Worm (Caenorhabditis elegans) whole organism, L4 larva: ENCODE data around the gene srh-146.
A peak's percentile ranks its signal among the peaks of the same experiment; 100 is the strongest.

Source experiments
- F44E2.7 ChIP-seq: fragments of 200-800 bp; sonication (Bioruptor generic); IDR thresholded peaks from 2 replicates; pipeline ENCODE4 v2.1.2; 2022; ENCODE audit warnings: missing genetic modification characterization, missing compliant biosample characterization
- F49E8.2 ChIP-seq: sonication (generic microtip); optimal IDR thresholded peaks from 2 replicates; lab custom pipeline; 2016; ENCODE audit warnings: missing compliant biosample characterization, mild to moderate bottlenecking, missing genetic modification characterization, borderline replicate concordance
- Y75B8A.6 ChIP-seq: fragments of 200-800 bp; sonication (Bioruptor generic); IDR thresholded peaks from 2 replicates; pipeline ENCODE4 v1.3.6; 2022; ENCODE audit warnings: missing genetic modification reagents, missing genetic modification characterization, missing compliant biosample characterization
- ZK546.5 ChIP-seq, 2 experiments: sonication (generic microtip); optimal IDR thresholded peaks; 2 replicates each; lab custom pipeline; 2017; ENCODE audit warnings: missing biosample characterization in 2 of 2, missing genetic modification characterization in 2 of 2
- aha-1 ChIP-seq: fragments of 150-350 bp; peaks from one replicate; lab custom pipeline; 2014; ENCODE audit warnings: missing biosample characterization, missing genetic modification characterization
- ces-1 ChIP-seq: fragments of 150-350 bp; sonication (generic microtip); optimal IDR thresholded peaks from 4 replicates; lab custom pipeline; 2014; ENCODE audit warnings: missing biosample characterization, missing genetic modification reagents, missing genetic modification characterization
- ctbp-1 ChIP-seq: fragments of 200-800 bp; sonication (Bioruptor generic); IDR thresholded peaks from 2 replicates; pipeline ENCODE4 v1.3.6; 2022; ENCODE audit warnings: missing genetic modification reagents, missing genetic modification characterization, missing compliant biosample characterization
- daf-16 ChIP-seq, 3 experiments: sonication (generic microtip); optimal IDR thresholded peaks; 2 replicates each; lab custom pipeline; 2016 to 2017; ENCODE audit warnings: missing genetic modification characterization in 3 of 3, missing genetic modification reagents in 3 of 3, mild to moderate bottlenecking in 2 of 3, missing compliant biosample characterization in 2 of 3, missing biosample characterization in 1 of 3, moderate library complexity in 1 of 3
- dmd-6 ChIP-seq: fragments of 200-800 bp; sonication (Bioruptor generic); IDR thresholded peaks from 2 replicates; pipeline ENCODE4 v1.3.6; 2022; ENCODE audit warnings: missing genetic modification reagents, missing genetic modification characterization, missing compliant biosample characterization
- dmd-8 ChIP-seq: fragments of 200-800 bp; sonication (Bioruptor generic); IDR thresholded peaks from 2 replicates; pipeline ENCODE4 v1.3.6; 2022; ENCODE audit warnings: missing genetic modification characterization, missing compliant biosample characterization
- dve-1 ChIP-seq: sonication (generic microtip); optimal IDR thresholded peaks from 2 replicates; lab custom pipeline; 2017; ENCODE audit warnings: antibody characterized with exemption, mild to moderate bottlenecking, missing genetic modification characterization, missing compliant biosample characterization; ENCODE audit not compliant: insufficient read depth
- egl-27 ChIP-seq: sonication (generic microtip); optimal IDR thresholded peaks from 3 replicates; lab custom pipeline; 2017; ENCODE audit warnings: missing biosample characterization, missing genetic modification reagents, missing genetic modification characterization
- fos-1 ChIP-seq: fragments of 150-350 bp; optimal IDR thresholded peaks from 2 replicates; lab custom pipeline; 2014; ENCODE audit warnings: missing biosample characterization, missing genetic modification characterization
- hlh-11 ChIP-seq: fragments of 200-800 bp; sonication (Bioruptor generic); optimal IDR thresholded peaks from 2 replicates; lab custom pipeline; 2018; ENCODE audit warnings: mild to moderate bottlenecking, missing genetic modification characterization, missing compliant biosample characterization
- lin-13 ChIP-seq: fragments of 150-350 bp; optimal IDR thresholded peaks from 2 replicates; lab custom pipeline; 2014; ENCODE audit warnings: missing biosample characterization, missing genetic modification reagents, missing genetic modification characterization
- madf-5 ChIP-seq, 2 experiments: fragments of 200-800 bp; sonication (Bioruptor generic); IDR thresholded peaks; 2 replicates each; pipeline ENCODE4 v1.3.6; 2022; ENCODE audit warnings: missing compliant biosample characterization in 2 of 2, missing genetic modification characterization in 2 of 2
- mxl-3 ChIP-seq: fragments of 200-800 bp; sonication (Bioruptor generic); optimal IDR thresholded peaks from 2 replicates; lab custom pipeline; 2018; ENCODE audit warnings: mild to moderate bottlenecking, missing genetic modification characterization, missing compliant biosample characterization
- nhr-10 ChIP-seq: fragments of 150-350 bp; optimal IDR thresholded peaks from 2 replicates; lab custom pipeline; 2014; ENCODE audit warnings: missing biosample characterization, missing genetic modification characterization
- nhr-111 ChIP-seq: fragments of 200-800 bp; sonication (Bioruptor generic); optimal IDR thresholded peaks from 2 replicates; lab custom pipeline; 2018; ENCODE audit warnings: mild to moderate bottlenecking, missing genetic modification characterization, missing compliant biosample characterization
- nhr-28 ChIP-seq: fragments of 150-350 bp; optimal IDR thresholded peaks from 2 replicates; lab custom pipeline; 2014; ENCODE audit warnings: missing biosample characterization, missing genetic modification characterization
- nhr-76 ChIP-seq: fragments of 150-350 bp; optimal IDR thresholded peaks from 2 replicates; lab custom pipeline; 2014; ENCODE audit warnings: missing biosample characterization, missing genetic modification characterization
- nhr-77 ChIP-seq: fragments of 150-350 bp; optimal IDR thresholded peaks from 2 replicates; lab custom pipeline; 2014; ENCODE audit warnings: missing biosample characterization, missing genetic modification characterization
- php-3 ChIP-seq: fragments of 200-800 bp; sonication (Bioruptor generic); IDR thresholded peaks from 2 replicates; pipeline ENCODE4 v1.3.6; 2022; ENCODE audit warnings: missing genetic modification reagents, missing genetic modification characterization, missing compliant biosample characterization
- pqm-1 ChIP-seq: sonication (generic microtip); optimal IDR thresholded peaks from 2 replicates; lab custom pipeline; 2017; ENCODE audit warnings: missing biosample characterization, missing genetic modification characterization
- saeg-2 ChIP-seq: fragments of 200-800 bp; sonication (Bioruptor generic); IDR thresholded peaks from 2 replicates; pipeline ENCODE4 v1.3.6; 2022; ENCODE audit warnings: missing genetic modification reagents, missing genetic modification characterization, missing compliant biosample characterization
- sdz-12 ChIP-seq: fragments of 200-800 bp; sonication (Bioruptor generic); optimal IDR thresholded peaks from 2 replicates; lab custom pipeline; 2018; ENCODE audit warnings: mild to moderate bottlenecking, missing genetic modification characterization, missing compliant biosample characterization
- skn-1 ChIP-seq: fragments of 150-350 bp; optimal IDR thresholded peaks from 2 replicates; lab custom pipeline; 2014; ENCODE audit warnings: missing biosample characterization, missing genetic modification characterization
- unc-62 ChIP-seq, 3 experiments: fragments of 150-350 bp in 1 of 3; sonication (generic microtip); optimal IDR thresholded peaks in 2 of 3; peaks in 1 of 3; 1 replicate in 1 of 3; 2 replicates in 2 of 3; lab custom pipeline; 2014 to 2017; ENCODE audit warnings: missing biosample characterization in 3 of 3, missing genetic modification characterization in 3 of 3, missing genetic modification reagents in 3 of 3, missing genotype in 1 of 3
- zfp-2 ChIP-seq: sonication (generic microtip); optimal IDR thresholded peaks from 2 replicates; lab custom pipeline; 2016; ENCODE audit warnings: mild to moderate bottlenecking, missing genetic modification characterization, missing compliant biosample characterization
- zip-2 ChIP-seq: fragments of 150-350 bp; optimal IDR thresholded peaks from 2 replicates; lab custom pipeline; 2014; ENCODE audit warnings: missing biosample characterization, missing genetic modification characterization
- ztf-7 ChIP-seq: fragments of 150-350 bp; optimal IDR thresholded peaks from 2 replicates; lab custom pipeline; 2014; ENCODE audit warnings: missing biosample characterization, missing genetic modification characterization

srh-146 gene

ce11 chrV:2876188-2876831 is 37.7 kb upstream of the srh-146 start:
- TF ChIP-seq mxl-3 (GFP tag; lab: Kevin White, UChicago) (no peak), madf-5 (GFP tag; IDR thresholded peaks at IDR 0.05; lab: Robert Waterston, UW) (no peak), aha-1 (tag; lab: Kevin White, UChicago) (peak; percentile 65), sdz-12 (GFP tag; lab: Kevin White, UChicago) (no peak), php-3 (0 out of 2 replicates have a peak, but pooled peaks have one; percentile 13), ctbp-1 (GFP tag; lab: Robert Waterston, UW) (no peak), unc-62 (GFP tag; optimal IDR thresholded peaks at IDR 0.05 in 1 of 2; lab: Kevin White, UChicago) (peak in 1 of 2 experiments; percentile 76), unc-62 (tag; optimal IDR thresholded peaks at IDR 0.05; lab: Kevin White, UChicago) (no peak), nhr-111 (GFP tag; lab: Kevin White, UChicago) (no peak)

DNA sequence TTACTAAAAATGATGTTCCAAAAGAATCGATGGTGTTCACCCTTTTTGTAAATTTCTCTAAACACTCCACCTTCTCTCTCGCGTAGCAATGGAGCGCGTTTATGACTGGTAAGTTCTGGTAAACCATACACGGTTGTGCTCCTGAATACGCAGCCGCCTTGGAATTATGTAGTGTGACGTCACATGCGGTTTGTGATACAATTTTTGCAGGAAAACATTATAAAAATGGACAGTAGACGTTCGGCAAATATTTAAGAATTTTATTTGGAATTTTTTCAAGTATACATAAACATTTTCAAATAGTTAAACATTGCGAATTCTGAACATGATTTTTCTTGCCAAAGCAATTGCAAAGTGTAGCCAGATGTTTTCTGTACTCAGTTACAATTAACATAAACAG is 36.5 kb upstream of the srh-146 start, which contains the start of gene F37B4.10:
TSS of gene F37B4.10 (minus strand) at position 101 of the 400 bp plus-strand sequence.
- TF ChIP-seq daf-16 (GFP tag; optimal IDR thresholded peaks at IDR 0.05; lab: Kevin White, UChicago): no peak
- TF ChIP-seq daf-16 (tag; optimal IDR thresholded peaks at IDR 0.05; lab: Kevin White, UChicago): peak; percentile 16
- TF ChIP-seq nhr-28 (tag; lab: Kevin White, UChicago): peak; percentile 12
- no peak for TF ChIP-seq sdz-12 (GFP tag; lab: Kevin White, UChicago)
- peak in 1 of 2 experiments; percentile 82 for TF ChIP-seq unc-62 (GFP tag; optimal IDR thresholded peaks at IDR 0.05 in 1 of 2; lab: Kevin White, UChicago)
- TF ChIP-seq unc-62 (tag; optimal IDR thresholded peaks at IDR 0.05; lab: Kevin White, UChicago): no peak
- no peak for TF ChIP-seq lin-13 (GFP tag; lab: Kevin White, UChicago)
- no peak for TF ChIP-seq F44E2.7 (GFP tag; lab: Robert Waterston, UW)
- TF ChIP-seq pqm-1 (tag; lab: Kevin White, UChicago): no peak

DNA sequence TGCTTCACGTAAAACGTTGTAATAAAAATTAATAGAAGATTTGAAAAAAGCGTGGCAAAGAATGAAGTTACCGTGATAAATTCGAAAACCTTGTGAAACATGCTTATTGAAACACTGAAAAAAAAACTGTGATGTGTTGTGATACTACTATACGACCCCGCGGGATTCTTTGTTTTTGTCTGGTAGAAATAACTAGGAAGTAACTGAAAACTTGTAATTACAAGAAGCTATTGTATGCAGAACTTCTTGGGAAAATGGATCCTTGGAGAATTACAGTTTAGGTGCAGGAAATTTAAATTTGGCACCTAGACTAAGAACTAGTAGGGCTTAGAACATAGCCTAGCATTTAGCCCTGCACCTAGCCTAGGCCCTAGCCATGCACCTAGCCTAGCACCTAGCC is 34.2 kb upstream of the srh-146 start, which contains the start of gene str-39:
TSS of gene str-39 (minus strand) at position 101 of the 400 bp plus-strand sequence.
- TF ChIP-seq nhr-10 (no peak), aha-1 (tag; lab: Kevin White, UChicago) (peak; percentile 63), dmd-8 (GFP tag; lab: Robert Waterston, UW) (0 out of 2 replicates have a peak, but pooled peaks have one; percentile 47), Y75B8A.6 (GFP tag; lab: Robert Waterston, UW) (no peak), ctbp-1 (GFP tag; lab: Robert Waterston, UW) (no peak), dmd-6 (no peak), egl-27 (no peak), ZK546.5 (tag; optimal IDR thresholded peaks at IDR 0.05; lab: Kevin White, UChicago) (no peak)

DNA sequence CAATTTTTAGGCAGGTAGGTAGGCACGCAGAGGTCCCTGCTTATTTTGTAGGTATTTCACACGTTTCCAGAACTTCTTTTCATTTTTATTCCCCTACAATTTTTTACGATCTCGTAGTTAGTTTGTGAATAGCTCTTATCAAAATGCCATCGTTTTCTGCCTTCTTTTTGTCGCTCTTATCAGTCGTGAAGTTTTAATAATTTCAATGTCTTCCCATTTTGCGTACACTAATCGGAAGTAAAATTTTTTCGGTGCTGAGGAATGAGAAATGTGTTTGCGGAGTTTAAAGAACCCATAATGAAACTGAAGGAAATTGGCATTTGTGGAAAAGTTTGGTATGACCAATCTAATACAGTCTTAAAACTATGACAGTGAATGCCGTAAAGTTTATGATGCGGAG is 33.7 kb upstream of the srh-146 start:
- TF ChIP-seq zfp-2 (tag; lab: Kevin White, UChicago) (no peak), php-3 (peak; percentile 75), dmd-6 (peak; percentile 66), F49E8.2 (tag; lab: Kevin White, UChicago) (no peak), ces-1 (no peak), daf-16 (GFP tag; optimal IDR thresholded peaks at IDR 0.05; lab: Kevin White, UChicago) (no peak), daf-16 (tag; optimal IDR thresholded peaks at IDR 0.05; lab: Kevin White, UChicago) (peak; percentile 31), pqm-1 (tag; lab: Kevin White, UChicago) (peak; percentile 74), fos-1 (tag; lab: Kevin White, UChicago) (no peak), nhr-77 (tag; lab: Kevin White, UChicago) (peak; percentile 17), ztf-7 (tag; lab: Kevin White, UChicago) (no peak), dve-1 (tag; lab: Kevin White, UChicago) (peak; percentile 47), nhr-28 (tag; lab: Kevin White, UChicago) (peak; percentile 86), nhr-111 (GFP tag; lab: Kevin White, UChicago) (no peak), unc-62 (GFP tag; optimal IDR thresholded peaks at IDR 0.05 in 1 of 2; lab: Kevin White, UChicago) (peak in 1 of 2 experiments; percentile 70), unc-62 (tag; optimal IDR thresholded peaks at IDR 0.05; lab: Kevin White, UChicago) (no peak), skn-1 (tag; lab: Kevin White, UChicago) (no peak)

DNA sequence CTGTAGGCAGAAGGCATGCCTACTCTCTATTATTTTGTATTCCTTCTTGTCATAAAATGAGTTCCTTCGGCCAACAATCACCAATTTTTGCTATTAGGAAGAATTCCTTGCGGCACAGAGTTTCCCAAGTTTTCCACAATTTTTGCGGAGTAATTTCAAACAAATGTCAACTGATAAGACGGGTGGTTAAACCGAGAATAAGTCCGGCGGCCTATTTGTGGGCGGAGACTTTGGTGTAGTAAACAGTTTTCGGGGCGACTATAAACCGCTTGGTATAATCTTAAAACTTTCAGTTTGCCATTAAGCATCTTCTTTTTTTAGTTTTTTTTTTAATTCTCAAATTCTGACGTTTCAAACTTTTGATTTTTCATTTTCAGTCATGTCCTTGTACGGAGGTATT is 33.0 kb upstream of the srh-146 start, which contains the start of gene ifc-1:
TSS of gene ifc-1 (plus strand) at position 378 of the 400 bp plus-strand sequence.
- TF ChIP-seq hlh-11 (tag; lab: Kevin White, UChicago) (peak; percentile 13), nhr-76 (tag; lab: Kevin White, UChicago) (no peak), zip-2 (tag; lab: Kevin White, UChicago) (no peak), dmd-6 (peak; percentile 46), daf-16 (GFP tag; optimal IDR thresholded peaks at IDR 0.05; lab: Kevin White, UChicago) (no peak), daf-16 (tag; optimal IDR thresholded peaks at IDR 0.05; lab: Kevin White, UChicago) (peak; percentile 76), dve-1 (tag; lab: Kevin White, UChicago) (peak; percentile 33), nhr-28 (tag; lab: Kevin White, UChicago) (peak; percentile 52), saeg-2 (no peak)
